Fruit fly (Drosophila melanogaster): ENCODE data around the gene mRpS10.
A peak's percentile ranks its signal among the peaks of the same experiment; 100 is the strongest.

- TF ChIP-seq fd85E (GFP tag; optimal IDR thresholded peaks at IDR 0.05) (no peak), lz (GFP tag; optimal IDR thresholded peaks at IDR 0.05) (peak; percentile 1), Lpt (GFP tag; optimal IDR thresholded peaks at IDR 0.05) (no peak), CG32006 (GFP tag; optimal IDR thresholded peaks at IDR 0.05) (no peak), CG4318 (GFP tag; optimal IDR thresholded peaks at IDR 0.05) (no peak), CG8119 (GFP tag; IDR thresholded peaks at IDR 0.05) (no peak), fd59A (GFP tag; optimal IDR thresholded peaks at IDR 0.05) (no peak), fkh (GFP tag; optimal IDR thresholded peaks at IDR 0.05) (no peak)
Observed at dm6 chr3R:15206273-15206672, 23.2 kb upstream of the mRpS10 start, which contains the start of gene Spn88Ea.

All from whole organism, prepupa.